Fruit fly (Drosophila melanogaster) whole organism, embryonic: Measurements from ENCODE around the gene CG9302.

ENCODE experiments used
- Abd-B ChIP-seq: fragments of 200-800 bp; sonication (Bioruptor generic); optimal IDR thresholded peaks from 2 replicates; lab custom pipeline; 2018; ENCODE audit warnings: missing biosample characterization, mild to moderate bottlenecking, missing genetic modification characterization, moderate library complexity
- Adf1 ChIP-seq: fragments of 200-800 bp; sonication (Bioruptor generic); IDR thresholded peaks from 2 replicates; pipeline ENCODE4 v1.3.6; 2022; ENCODE audit warnings: missing biosample characterization, missing genetic modification characterization
- Bgb ChIP-seq: fragments of 200-800 bp; sonication (Bioruptor generic); IDR thresholded peaks from 2 replicates; pipeline ENCODE4 v1.3.6; 2022; ENCODE audit warnings: missing biosample characterization, missing genetic modification characterization; ENCODE audit not compliant: partially characterized antibody
- CG10147 ChIP-seq: fragments of 200-800 bp; sonication (Bioruptor generic); optimal IDR thresholded peaks from 2 replicates; lab custom pipeline; 2019; ENCODE audit warnings: missing biosample characterization, mild to moderate bottlenecking, missing genetic modification characterization, moderate library complexity
- CG10959 ChIP-seq: fragments of 200-800 bp; sonication (Bioruptor generic); IDR thresholded peaks from 2 replicates; pipeline ENCODE4 v1.3.6; 2022; ENCODE audit warnings: missing biosample characterization, missing genetic modification characterization
- CG11247 ChIP-seq: fragments of 200-800 bp; sonication (Bioruptor generic); IDR thresholded peaks from 2 replicates; pipeline ENCODE4 v1.3.6; 2022; ENCODE audit warnings: missing biosample characterization, missing genetic modification characterization
- CG11398 ChIP-seq: fragments of 200-800 bp; sonication (Bioruptor generic); optimal IDR thresholded peaks from 2 replicates; lab custom pipeline; 2016; ENCODE audit warnings: missing biosample characterization, missing genetic modification characterization
- CG13424 ChIP-seq: fragments of 200-800 bp; sonication (Bioruptor generic); optimal IDR thresholded peaks from 2 replicates; lab custom pipeline; 2019; ENCODE audit warnings: missing biosample characterization, mild to moderate bottlenecking, missing genetic modification characterization, moderate library complexity
- CG15601 ChIP-seq: fragments of 200-800 bp; sonication (Bioruptor generic); optimal IDR thresholded peaks from 3 replicates; lab custom pipeline; 2019; ENCODE audit warnings: missing biosample characterization, mild to moderate bottlenecking, missing genetic modification characterization, moderate library complexity
- CG1647 ChIP-seq: fragments of 200-800 bp; sonication (Bioruptor generic); optimal IDR thresholded peaks from 3 replicates; lab custom pipeline; 2016; ENCODE audit warnings: missing biosample characterization, missing genetic modification characterization
- CG16863 ChIP-seq: fragments of 200-800 bp; sonication (Bioruptor generic); optimal IDR thresholded peaks from 3 replicates; lab custom pipeline; 2016; ENCODE audit warnings: missing biosample characterization, missing genetic modification characterization
- CG17186 ChIP-seq: fragments of 200-800 bp; sonication (Bioruptor generic); optimal IDR thresholded peaks from 3 replicates; lab custom pipeline; 2017; ENCODE audit warnings: missing biosample characterization, missing genetic modification reagents, missing genetic modification characterization
- CG18764 ChIP-seq: fragments of 200-800 bp; sonication (Bioruptor generic); optimal IDR thresholded peaks from 3 replicates; lab custom pipeline; 2016; ENCODE audit warnings: missing biosample characterization, missing genetic modification characterization
- CG2889 ChIP-seq: fragments of 200-800 bp; sonication (Bioruptor generic); IDR thresholded peaks from 3 replicates; pipeline ENCODE4 v1.3.6; 2022; ENCODE audit warnings: missing biosample characterization, missing genetic modification characterization
- CG32767 ChIP-seq: fragments of 200-800 bp; sonication (Bioruptor generic); IDR thresholded peaks from 2 replicates; pipeline ENCODE4 v1.3.6; 2022; ENCODE audit warnings: missing biosample characterization, missing genetic modification characterization
- CG34422 ChIP-seq: fragments of 200-800 bp; sonication (Bioruptor generic); IDR thresholded peaks from 3 replicates; pipeline ENCODE4 v1.3.6; 2022; ENCODE audit warnings: missing biosample characterization, missing genetic modification characterization
- CG5245 ChIP-seq: fragments of 200-800 bp; sonication (Bioruptor generic); optimal IDR thresholded peaks from 3 replicates; lab custom pipeline; 2016; ENCODE audit warnings: missing biosample characterization, missing genetic modification characterization
- CG5953 ChIP-seq: fragments of 200-800 bp; sonication (Bioruptor generic); IDR thresholded peaks from 2 replicates; pipeline ENCODE4 v1.3.6; 2022; ENCODE audit warnings: missing biosample characterization, missing genetic modification characterization
- CG7928 ChIP-seq: fragments of 200-800 bp; sonication (Bioruptor generic); optimal IDR thresholded peaks from 2 replicates; lab custom pipeline; 2017; ENCODE audit warnings: missing biosample characterization, mild to moderate bottlenecking, missing genetic modification characterization
- CG8944 ChIP-seq: fragments of 200-800 bp; sonication (Bioruptor generic); optimal IDR thresholded peaks from 3 replicates; lab custom pipeline; 2016; ENCODE audit warnings: missing biosample characterization, missing genetic modification characterization
- CG9215 ChIP-seq: fragments of 200-800 bp; sonication (Bioruptor generic); IDR thresholded peaks from 2 replicates; pipeline ENCODE4 v1.3.6; 2022; ENCODE audit warnings: missing biosample characterization, missing genetic modification characterization
- CG9932 ChIP-seq: fragments of 200-800 bp; sonication (Bioruptor generic); IDR thresholded peaks from 2 replicates; pipeline ENCODE4 v1.3.6; 2022; ENCODE audit warnings: missing biosample characterization, missing genetic modification characterization
- Dp ChIP-seq: fragments of 200-800 bp; sonication (Bioruptor generic); optimal IDR thresholded peaks from 2 replicates; lab custom pipeline; 2018; ENCODE audit warnings: missing biosample characterization, mild to moderate bottlenecking, missing genetic modification characterization, moderate library complexity
- Drgx ChIP-seq: fragments of 200-800 bp; sonication (Bioruptor generic); IDR thresholded peaks from 2 replicates; pipeline ENCODE4 v1.3.6; 2022; ENCODE audit warnings: missing biosample characterization, missing genetic modification characterization
- Eip74EF ChIP-seq, 2 experiments: fragments of 200-800 bp in 1 of 2; fragments of >200 bp in 1 of 2; sonication (Bioruptor generic) in 1 of 2; optimal IDR thresholded peaks; 2 replicates each; lab custom pipeline; 2017 to 2019; ENCODE audit warnings: missing biosample characterization in 2 of 2, missing genetic modification characterization in 2 of 2, mild to moderate bottlenecking in 1 of 2, moderate library complexity in 1 of 2
- HLH54F ChIP-seq: fragments of 200-800 bp; sonication (Bioruptor generic); optimal IDR thresholded peaks from 3 replicates; lab custom pipeline; 2016; ENCODE audit warnings: missing biosample characterization, missing genetic modification characterization
- Med ChIP-seq: fragments of 200-800 bp; sonication (Bioruptor generic); peaks from one replicate; lab custom pipeline; 2016; ENCODE audit warnings: missing biosample characterization, missing genetic modification characterization, mild to moderate bottlenecking, inconsistent platforms, moderate library complexity
- Sin3A ChIP-seq: fragments of >200 bp; optimal IDR thresholded peaks from 2 replicates; lab custom pipeline; 2018
- Spps ChIP-seq: fragments of 200-800 bp; sonication (Bioruptor generic); optimal IDR thresholded peaks from 2 replicates; lab custom pipeline; 2018; ENCODE audit warnings: missing biosample characterization, mild to moderate bottlenecking, missing genetic modification characterization
- Stat92E ChIP-seq, 3 experiments: fragments of >200 bp in 2 of 3; fragments of 200-800 bp in 1 of 3; sonication (Bioruptor generic) in 1 of 3; optimal IDR thresholded peaks; 2 replicates each; lab custom pipeline; 2017 to 2019; ENCODE audit warnings: missing biosample characterization in 3 of 3, missing genetic modification characterization in 3 of 3, mild to moderate bottlenecking in 1 of 3, moderate library complexity in 1 of 3
- ab ChIP-seq: fragments of 200-800 bp; sonication (Bioruptor generic); optimal IDR thresholded peaks from 2 replicates; lab custom pipeline; 2016; ENCODE audit warnings: missing biosample characterization, missing genetic modification characterization
- az2 ChIP-seq: fragments of 200-800 bp; sonication (Bioruptor generic); optimal IDR thresholded peaks from 3 replicates; lab custom pipeline; 2016; ENCODE audit warnings: missing biosample characterization, missing genetic modification characterization
- bcd ChIP-seq: fragments of 200-800 bp; sonication (Bioruptor generic); optimal IDR thresholded peaks from 2 replicates; lab custom pipeline; 2017; ENCODE audit warnings: missing biosample characterization, mild to moderate bottlenecking, missing genetic modification characterization
- br ChIP-seq: fragments of >200 bp; optimal IDR thresholded peaks from 2 replicates; lab custom pipeline; 2017
- cas ChIP-seq: fragments of 200-800 bp; sonication (Bioruptor generic); IDR thresholded peaks from 2 replicates; pipeline ENCODE4 v1.3.6; 2022; ENCODE audit warnings: missing biosample characterization, missing genetic modification characterization
- chm ChIP-seq: fragments of 200-800 bp; sonication (Bioruptor generic); IDR thresholded peaks from 2 replicates; pipeline ENCODE4 v1.3.6; 2022; ENCODE audit warnings: missing biosample characterization, missing genetic modification characterization
- dimm ChIP-seq: fragments of 200-800 bp; sonication (Bioruptor generic); IDR thresholded peaks from 2 replicates; pipeline ENCODE4 v1.3.6; 2022; ENCODE audit warnings: missing biosample characterization, missing genetic modification characterization
- disco-r ChIP-seq: fragments of 200-800 bp; sonication (Bioruptor generic); optimal IDR thresholded peaks from 2 replicates; lab custom pipeline; 2016; ENCODE audit warnings: missing biosample characterization, missing genetic modification characterization
- dmrt99B ChIP-seq: fragments of 200-800 bp; sonication (Bioruptor generic); optimal IDR thresholded peaks from 2 replicates; lab custom pipeline; 2018; ENCODE audit warnings: missing biosample characterization, mild to moderate bottlenecking, missing genetic modification characterization, moderate library complexity
- en ChIP-seq: fragments of 200-800 bp; sonication (Bioruptor generic); optimal IDR thresholded peaks from 2 replicates; lab custom pipeline; 2016; ENCODE audit warnings: missing biosample characterization, missing genetic modification characterization
- exex ChIP-seq: fragments of 200-800 bp; sonication (Bioruptor generic); optimal IDR thresholded peaks from 4 replicates; lab custom pipeline; 2018; ENCODE audit warnings: missing biosample characterization, mild to moderate bottlenecking, missing genetic modification characterization, moderate library complexity
- fd96Cb ChIP-seq: fragments of 200-800 bp; sonication (Bioruptor generic); optimal IDR thresholded peaks from 2 replicates; lab custom pipeline; 2018; ENCODE audit warnings: missing biosample characterization, mild to moderate bottlenecking, missing genetic modification characterization, moderate library complexity
- insv ChIP-seq, 2 experiments: fragments of 200-800 bp; sonication (Bioruptor generic); optimal IDR thresholded peaks; 3 replicates each; lab custom pipeline; 2016 to 2018; ENCODE audit warnings: missing biosample characterization in 2 of 2, missing genetic modification characterization in 2 of 2
- jigr1 ChIP-seq: fragments of 200-800 bp; sonication (Bioruptor generic); IDR thresholded peaks from 3 replicates; pipeline ENCODE4 v1.3.6; 2022; ENCODE audit warnings: missing biosample characterization, missing genetic modification characterization
- ken ChIP-seq: fragments of 200-800 bp; sonication (Bioruptor generic); IDR thresholded peaks from 3 replicates; pipeline ENCODE4 v1.3.6; 2022; ENCODE audit warnings: missing biosample characterization, missing genetic modification characterization
- lilli ChIP-seq: fragments of 200-800 bp; sonication (Bioruptor generic); optimal IDR thresholded peaks from 3 replicates; lab custom pipeline; 2016; ENCODE audit warnings: missing biosample characterization, missing genetic modification characterization
- luna ChIP-seq: fragments of 200-800 bp; sonication (Bioruptor generic); optimal IDR thresholded peaks from 2 replicates; lab custom pipeline; 2016; ENCODE audit warnings: missing biosample characterization, missing genetic modification characterization
- mam ChIP-seq: fragments of 200-800 bp; sonication (Bioruptor generic); optimal IDR thresholded peaks from 3 replicates; lab custom pipeline; 2016; ENCODE audit warnings: missing biosample characterization, missing genetic modification characterization
- sisA ChIP-seq: fragments of 200-800 bp; sonication (Bioruptor generic); IDR thresholded peaks from 2 replicates; pipeline ENCODE4 v1.3.6; 2022; ENCODE audit warnings: missing biosample characterization, missing genetic modification characterization
- tll ChIP-seq, 2 experiments: fragments of 200-800 bp in 1 of 2; fragments of >200 bp in 1 of 2; sonication (Bioruptor generic) in 1 of 2; optimal IDR thresholded peaks; 2 replicates each; lab custom pipeline; 2017 to 2019; ENCODE audit warnings: missing biosample characterization in 2 of 2, missing genetic modification characterization in 2 of 2, mild to moderate bottlenecking in 1 of 2, moderate library complexity in 1 of 2
- tx ChIP-seq: fragments of 200-800 bp; sonication (Bioruptor generic); optimal IDR thresholded peaks from 2 replicates; lab custom pipeline; 2016; ENCODE audit warnings: missing biosample characterization, missing genetic modification characterization
- yki ChIP-seq: fragments of >200 bp; optimal IDR thresholded peaks from 3 replicates; lab custom pipeline; 2018
- zen2 ChIP-seq: fragments of 200-800 bp; sonication (Bioruptor generic); IDR thresholded peaks from 3 replicates; pipeline ENCODE4 v1.3.6; 2022; ENCODE audit warnings: missing biosample characterization, missing genetic modification characterization; ENCODE audit not compliant: partially characterized antibody

CG9302 gene

dm6 chr2L:13367378-13367777, 11.0 kb downstream of the CG9302 start, which contains the start of gene Tap42 (continued):
- TF ChIP-seq CG11247 (GFP tag; lab: Robert Waterston, UW) = no peak
- TF ChIP-seq az2 (GFP tag; lab: Kevin White, UChicago) = peak; percentile 20
- TF ChIP-seq zen2 (GFP tag; lab: Robert Waterston, UW) = no peak
- no peak for TF ChIP-seq CG32767 (GFP tag; lab: Robert Waterston, UW)
- no peak for TF ChIP-seq CG2889 (GFP tag; lab: Robert Waterston, UW)
- no peak for TF ChIP-seq CG5245 (GFP tag; lab: Kevin White, UChicago)
- TF ChIP-seq mam (GFP tag; lab: Kevin White, UChicago) = no peak
- TF ChIP-seq Adf1 (GFP tag; lab: Robert Waterston, UW) = peak; percentile 25; the same call in 1 of the 2 replicates
- TF ChIP-seq chm (GFP tag; lab: Robert Waterston, UW) = no peak
- TF ChIP-seq HLH54F (GFP tag; lab: Kevin White, UChicago) = no peak
- peak; percentile 1 for TF ChIP-seq CG15601 (tag; lab: Kevin White, UChicago)
- no peak for TF ChIP-seq CG5953 (GFP tag; lab: Robert Waterston, UW)
- no peak for TF ChIP-seq Dp
- TF ChIP-seq Spps (tag; lab: Kevin White, UChicago) = no peak
- no peak for TF ChIP-seq dimm (GFP tag; lab: Robert Waterston, UW)
- TF ChIP-seq luna (GFP tag; lab: Kevin White, UChicago) = no peak
- no peak for TF ChIP-seq CG10959
- TF ChIP-seq CG9932 (GFP tag; lab: Robert Waterston, UW) = peak; percentile 53
- no peak for TF ChIP-seq disco-r (GFP tag; lab: Kevin White, UChicago)
- no peak for TF ChIP-seq br (lab: Kevin White, UChicago)
- TF ChIP-seq Sin3A (lab: Kevin White, UChicago) = no peak
- no peak for TF ChIP-seq CG9215 (GFP tag; lab: Robert Waterston, UW)
- no peak for TF ChIP-seq yki (lab: Kevin White, UChicago)
- no peak for TF ChIP-seq Abd-B (GFP tag; lab: Kevin White, UChicago)
- no peak for TF ChIP-seq jigr1 (GFP tag; lab: Robert Waterston, UW)
- TF ChIP-seq sisA = no peak
- TF ChIP-seq tll (GFP tag; optimal IDR thresholded peaks at IDR 0.05; lab: Kevin White, UChicago) = no peak
- no peak for TF ChIP-seq CG8944 (GFP tag; lab: Kevin White, UChicago)
- TF ChIP-seq tx = no peak
- TF ChIP-seq en = no peak
- no peak; the same call in 2 of the 3 replicates for TF ChIP-seq CG34422 (GFP tag; lab: Robert Waterston, UW)
- no peak for TF ChIP-seq ken (GFP tag; lab: Robert Waterston, UW)
- no peak for TF ChIP-seq insv (GFP tag; optimal IDR thresholded peaks at IDR 0.05; lab: Kevin White, UChicago)
- peak; percentile 89 for TF ChIP-seq CG7928 (GFP tag; lab: Kevin White, UChicago)
- no peak for TF ChIP-seq ab (GFP tag; lab: Kevin White, UChicago)
- TF ChIP-seq CG1647 (GFP tag; lab: Kevin White, UChicago) = no peak
- no peak for TF ChIP-seq cas (GFP tag; lab: Robert Waterston, UW)
- TF ChIP-seq CG17186 = no peak
- TF ChIP-seq CG18764 = no peak
- TF ChIP-seq fd96Cb (tag; lab: Kevin White, UChicago) = no peak
- TF ChIP-seq lilli = peak; percentile 51
- no peak for TF ChIP-seq Eip74EF (GFP tag; optimal IDR thresholded peaks at IDR 0.05; lab: Kevin White, UChicago)
- TF ChIP-seq Bgb (GFP tag; lab: Robert Waterston, UW) = no peak
- TF ChIP-seq CG10147 = peak; percentile 0
- TF ChIP-seq CG11398 (GFP tag; lab: Kevin White, UChicago) = no peak
- no peak for TF ChIP-seq Drgx (GFP tag; lab: Robert Waterston, UW)
- no peak for TF ChIP-seq bcd
- no peak for TF ChIP-seq CG16863 (GFP tag; lab: Kevin White, UChicago)
- peak; percentile 86 for TF ChIP-seq Med
- TF ChIP-seq Stat92E (GFP tag; optimal IDR thresholded peaks at IDR 0.05; lab: Kevin White, UChicago) = no peak
- TF ChIP-seq dmrt99B = no peak
- TF ChIP-seq exex = no peak
- TF ChIP-seq CG13424 = peak; percentile 49
